Fruit fly (Drosophila melanogaster): ENCODE results near the gene fu.

Gene fu

DNA sequence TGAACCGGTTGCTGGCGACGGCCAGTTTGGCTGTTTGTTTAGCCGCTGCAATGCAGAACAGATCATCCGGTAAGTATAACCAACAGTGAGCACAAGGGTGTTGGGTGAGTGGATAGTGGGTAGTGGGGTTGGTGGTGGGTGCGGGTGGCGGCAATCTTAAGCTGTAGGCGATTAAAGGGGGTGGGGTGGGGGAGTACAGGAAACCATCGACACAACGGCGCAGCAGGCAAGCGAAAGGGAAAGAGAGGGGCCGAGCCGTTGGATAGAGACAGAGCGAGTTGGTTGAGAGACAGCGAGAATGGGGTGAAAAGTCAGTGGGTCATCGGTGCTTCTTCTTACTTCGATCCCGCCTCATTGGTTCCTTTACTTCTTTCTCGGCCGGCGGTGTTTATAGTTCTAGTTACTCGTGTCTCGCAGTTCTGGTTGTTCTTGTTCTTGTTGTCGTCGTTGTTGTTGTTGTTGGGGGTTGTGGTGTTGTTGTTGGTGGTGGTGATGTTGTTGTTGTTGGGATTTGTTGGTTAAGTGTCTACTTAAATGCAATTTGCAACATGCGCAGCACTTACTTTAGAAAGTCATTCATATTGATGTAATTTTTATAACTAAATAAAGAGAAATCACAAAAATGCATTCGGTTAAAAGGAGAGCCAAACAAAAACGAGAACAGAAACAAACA lies 21.1 kb upstream of the fu start:
- TF ChIP-seq Hr39 (GFP tag; optimal IDR thresholded peaks at IDR 0.05) (no peak), svp (GFP tag) (peak; percentile 88), CG32006 (GFP tag; optimal IDR thresholded peaks at IDR 0.05) (no peak)

DNA sequence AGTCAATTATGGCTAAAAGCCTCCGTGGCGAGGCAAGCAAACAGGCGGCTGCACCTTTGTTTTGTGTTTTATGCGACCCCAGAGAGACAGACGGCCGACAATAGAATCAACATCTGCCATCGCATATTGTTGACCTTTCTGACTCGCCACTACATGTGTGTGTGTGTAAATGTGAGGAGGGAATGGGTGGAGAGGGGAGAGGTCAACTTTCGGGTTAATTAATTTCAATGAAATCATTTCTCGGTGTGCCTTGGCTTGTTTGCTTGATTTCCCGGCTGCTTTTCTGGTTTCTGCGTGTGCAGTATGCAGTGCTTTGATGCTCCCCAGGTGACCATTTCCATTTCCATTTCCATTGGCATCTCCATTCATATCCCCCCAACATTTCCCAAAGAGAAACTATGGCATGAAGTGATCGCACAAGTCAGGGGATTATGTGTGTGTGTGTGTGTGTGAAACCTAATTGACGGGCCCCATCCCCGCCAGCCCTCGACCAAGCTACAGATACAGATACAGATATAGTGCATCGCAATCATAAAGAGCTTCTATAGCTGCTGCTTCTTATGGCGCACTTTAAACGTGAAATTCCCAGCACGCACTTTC lies 14.4 kb upstream of the fu start:
- TF ChIP-seq CG34406 (GFP tag; optimal IDR thresholded peaks at IDR 0.05): no peak
- no peak for TF ChIP-seq CG16779 (tag; optimal IDR thresholded peaks at IDR 0.05)
- TF ChIP-seq CG6276 (GFP tag; optimal IDR thresholded peaks at IDR 0.05): peak; percentile 3
- TF ChIP-seq net (GFP tag; optimal IDR thresholded peaks at IDR 0.05): no peak
- peak; percentile 20 for TF ChIP-seq svp (GFP tag)
- no peak for TF ChIP-seq CG9139 (GFP tag; optimal IDR thresholded peaks at IDR 0.05)
- no peak for TF ChIP-seq Sox102F (GFP tag; optimal IDR thresholded peaks at IDR 0.05)
- TF ChIP-seq CG8319 (GFP tag; optimal IDR thresholded peaks at IDR 0.05): no peak
- TF ChIP-seq CG15336 (GFP tag; IDR thresholded peaks at IDR 0.05): no peak
- no peak for TF ChIP-seq CG11762 (GFP tag; optimal IDR thresholded peaks at IDR 0.05; ENCODE audit: insufficient read depth)
- TF ChIP-seq Eip75B (GFP tag; optimal IDR thresholded peaks at IDR 0.05): no peak
- TF ChIP-seq spab (GFP tag; optimal IDR thresholded peaks at IDR 0.05): no peak
- TF ChIP-seq Smox (GFP tag; optimal IDR thresholded peaks at IDR 0.05): no peak
- no peak for TF ChIP-seq salr (GFP tag; optimal IDR thresholded peaks at IDR 0.05)
- TF ChIP-seq CG6808 (GFP tag; optimal IDR thresholded peaks at IDR 0.05): no peak
- TF ChIP-seq Blimp-1 (GFP tag; optimal IDR thresholded peaks at IDR 0.05): no peak
- no peak for TF ChIP-seq dsx (GFP tag; optimal IDR thresholded peaks at IDR 0.05; ENCODE audit: poor library complexity, severe bottlenecking)
- TF ChIP-seq CG11294 (GFP tag; IDR thresholded peaks at IDR 0.05): no peak
- no peak for TF ChIP-seq CG10669 (GFP tag; optimal IDR thresholded peaks at IDR 0.05)
- TF ChIP-seq eg (GFP tag; IDR thresholded peaks at IDR 0.05): no peak
- TF ChIP-seq fkh (GFP tag; optimal IDR thresholded peaks at IDR 0.05): peak; percentile 27
- peak; percentile 37 for TF ChIP-seq Eip78C (GFP tag)
- no peak for TF ChIP-seq topi (GFP tag; optimal IDR thresholded peaks at IDR 0.05)
- TF ChIP-seq CG10631 (GFP tag; optimal IDR thresholded peaks at IDR 0.05): no peak
- TF ChIP-seq CG11902 (GFP tag; optimal IDR thresholded peaks at IDR 0.05): no peak
- TF ChIP-seq Sox15 (GFP tag; optimal IDR thresholded peaks at IDR 0.05): no peak
- no peak for TF ChIP-seq lz (GFP tag; optimal IDR thresholded peaks at IDR 0.05)
- TF ChIP-seq CG6854 (GFP tag; optimal IDR thresholded peaks at IDR 0.05): no peak
- TF ChIP-seq CG3919 (GFP tag; optimal IDR thresholded peaks at IDR 0.05): no peak
- TF ChIP-seq Gug (GFP tag; IDR thresholded peaks at IDR 0.05): no peak
- no peak for TF ChIP-seq CG3032 (tag; optimal IDR thresholded peaks at IDR 0.05)
- TF ChIP-seq fd59A (GFP tag; optimal IDR thresholded peaks at IDR 0.05): no peak
- peak in 1 of 2 experiments; percentile 24 for TF ChIP-seq ss (GFP tag; optimal IDR thresholded peaks at IDR 0.05)
- TF ChIP-seq CG1621 (tag; optimal IDR thresholded peaks at IDR 0.05): no peak

- TF ChIP-seq CG10631 (GFP tag; optimal IDR thresholded peaks at IDR 0.05) (peak; percentile 78), CG11902 (GFP tag; optimal IDR thresholded peaks at IDR 0.05) (peak; percentile 77), Sox102F (GFP tag; optimal IDR thresholded peaks at IDR 0.05) (peak; percentile 76), fd59A (GFP tag; optimal IDR thresholded peaks at IDR 0.05) (peak; percentile 60), CG15336 (GFP tag; IDR thresholded peaks at IDR 0.05) (peak; percentile 60), Lpt (GFP tag; optimal IDR thresholded peaks at IDR 0.05) (peak; percentile 31), acj6 (GFP tag; optimal IDR thresholded peaks at IDR 0.05) (peak; percentile 83), net (GFP tag; optimal IDR thresholded peaks at IDR 0.05) (peak; percentile 65), CG6792 (GFP tag; optimal IDR thresholded peaks at IDR 0.05) (peak; percentile 80), achi (GFP tag; optimal IDR thresholded peaks at IDR 0.05) (peak; percentile 78), Blimp-1 (GFP tag; optimal IDR thresholded peaks at IDR 0.05) (peak; percentile 29), Sox14 (GFP tag; optimal IDR thresholded peaks at IDR 0.05) (peak; percentile 83), dac (GFP tag; optimal IDR thresholded peaks at IDR 0.05) (peak; percentile 1), CG6276 (GFP tag; optimal IDR thresholded peaks at IDR 0.05) (peak; percentile 67), CG7368 (GFP tag; optimal IDR thresholded peaks at IDR 0.05) (peak; percentile 70), Hr38 (GFP tag; optimal IDR thresholded peaks at IDR 0.05) (no peak), svp (GFP tag) (peak; percentile 71), CG34406 (GFP tag; optimal IDR thresholded peaks at IDR 0.05) (peak; percentile 80), pdm3 (GFP tag; optimal IDR thresholded peaks at IDR 0.05) (peak; percentile 85), Ets96B (tag; optimal IDR thresholded peaks at IDR 0.05) (peak; percentile 67), CG8119 (GFP tag; IDR thresholded peaks at IDR 0.05) (peak; percentile 67), eg (GFP tag; IDR thresholded peaks at IDR 0.05) (peak; percentile 58; the same call in 2 of the 3 replicates), Smox (GFP tag; optimal IDR thresholded peaks at IDR 0.05) (peak; percentile 73)
Measured at dm6 chrX:18644890-18645289, 12.7 kb upstream of the fu start.
